Fruit fly (Drosophila melanogaster) whole organism, embryonic: ENCODE data around the gene Desat1.

Experiments
- Abd-B ChIP-seq: fragments of 200-800 bp; sonication (Bioruptor generic); optimal IDR thresholded peaks from 2 replicates; lab custom pipeline; 2018; ENCODE audit warnings: missing biosample characterization, mild to moderate bottlenecking, missing genetic modification characterization, moderate library complexity
- Asciz ChIP-seq: fragments of 200-800 bp; sonication (Bioruptor generic); optimal IDR thresholded peaks from 2 replicates; lab custom pipeline; 2017; ENCODE audit warnings: missing biosample characterization, mild to moderate bottlenecking, missing genetic modification characterization, missing genetic modification reagents
- CG11504 ChIP-seq: fragments of 200-800 bp; sonication (Bioruptor generic); optimal IDR thresholded peaks from 3 replicates; lab custom pipeline; 2019; ENCODE audit warnings: missing biosample characterization, mild to moderate bottlenecking, missing genetic modification characterization, moderate library complexity
- CG11560 ChIP-seq: fragments of 200-800 bp; sonication (Bioruptor generic); IDR thresholded peaks from 3 replicates; pipeline ENCODE4 v1.3.6; 2022; ENCODE audit warnings: missing biosample characterization, missing genetic modification characterization
- CG12155 ChIP-seq: fragments of 200-800 bp; sonication (Bioruptor generic); optimal IDR thresholded peaks from 3 replicates; lab custom pipeline; 2016; ENCODE audit warnings: missing biosample characterization, missing genetic modification characterization
- CG12219 ChIP-seq: fragments of 200-800 bp; sonication (Bioruptor generic); optimal IDR thresholded peaks from 3 replicates; lab custom pipeline; 2018; ENCODE audit warnings: missing biosample characterization, mild to moderate bottlenecking, missing genetic modification characterization
- CG12659 ChIP-seq: fragments of 200-800 bp; sonication (Bioruptor generic); optimal IDR thresholded peaks from 3 replicates; lab custom pipeline; 2017; ENCODE audit warnings: mild to moderate bottlenecking, missing biosample characterization, missing genetic modification reagents, missing genetic modification characterization
- CG13775 ChIP-seq: fragments of 200-800 bp; sonication (Bioruptor generic); optimal IDR thresholded peaks from 3 replicates; lab custom pipeline; 2017; ENCODE audit warnings: missing biosample characterization, mild to moderate bottlenecking, missing genetic modification characterization
- CG15514 ChIP-seq: fragments of 200-800 bp; sonication (Bioruptor generic); optimal IDR thresholded peaks from 3 replicates; lab custom pipeline; 2017; ENCODE audit warnings: missing biosample characterization, missing genetic modification characterization, mild to moderate bottlenecking, moderate library complexity, missing genetic modification reagents
- CG15696 ChIP-seq: fragments of 200-800 bp; sonication (Bioruptor generic); optimal IDR thresholded peaks from 2 replicates; lab custom pipeline; 2019; ENCODE audit warnings: missing biosample characterization, mild to moderate bottlenecking, missing genetic modification characterization, moderate library complexity
- CG17186 ChIP-seq: fragments of 200-800 bp; sonication (Bioruptor generic); optimal IDR thresholded peaks from 3 replicates; lab custom pipeline; 2017; ENCODE audit warnings: missing biosample characterization, missing genetic modification reagents, missing genetic modification characterization
- CG17568 ChIP-seq: fragments of 200-800 bp; sonication (Bioruptor generic); optimal IDR thresholded peaks from 2 replicates; lab custom pipeline; 2018; ENCODE audit warnings: missing biosample characterization, mild to moderate bottlenecking, missing genetic modification characterization, moderate library complexity
- CG17802 ChIP-seq: fragments of 200-800 bp; sonication (Bioruptor generic); optimal IDR thresholded peaks from 2 replicates; lab custom pipeline; 2018; ENCODE audit warnings: missing biosample characterization, mild to moderate bottlenecking, missing genetic modification characterization, moderate library complexity
- CG17912 ChIP-seq: fragments of 200-800 bp; sonication (Bioruptor generic); optimal IDR thresholded peaks from 2 replicates; lab custom pipeline; 2018; ENCODE audit warnings: missing biosample characterization, mild to moderate bottlenecking, missing genetic modification characterization
- CG31441 ChIP-seq: fragments of 200-800 bp; sonication (Bioruptor generic); IDR thresholded peaks from 2 replicates; pipeline ENCODE4 v1.3.6; 2022; ENCODE audit warnings: missing biosample characterization, missing genetic modification characterization
- CG3407 ChIP-seq: fragments of 200-800 bp; sonication (Bioruptor generic); optimal IDR thresholded peaks from 2 replicates; lab custom pipeline; 2018; ENCODE audit warnings: missing biosample characterization, mild to moderate bottlenecking, missing genetic modification characterization
- CG6854 ChIP-seq: fragments of 200-800 bp; sonication (Bioruptor generic); optimal IDR thresholded peaks from 3 replicates; lab custom pipeline; 2017; ENCODE audit warnings: missing biosample characterization, mild to moderate bottlenecking, missing genetic modification characterization
- CG7357 ChIP-seq: fragments of 200-800 bp; sonication (Bioruptor generic); IDR thresholded peaks from 3 replicates; pipeline ENCODE4 v1.3.6; 2022; ENCODE audit warnings: missing biosample characterization, missing genetic modification characterization
- CG8281 ChIP-seq: fragments of 200-800 bp; sonication (Bioruptor generic); optimal IDR thresholded peaks from 2 replicates; lab custom pipeline; 2018; ENCODE audit warnings: missing biosample characterization, mild to moderate bottlenecking, missing genetic modification characterization, moderate library complexity
- CG8478 ChIP-seq: fragments of >200 bp; optimal IDR thresholded peaks from 2 replicates; lab custom pipeline; 2018
- CG9817 ChIP-seq: fragments of 200-800 bp; sonication (Bioruptor generic); optimal IDR thresholded peaks from 2 replicates; lab custom pipeline; 2018; ENCODE audit warnings: missing biosample characterization, mild to moderate bottlenecking, missing genetic modification characterization, moderate library complexity
- CoRest ChIP-seq: fragments of 200-800 bp; sonication (Bioruptor generic); optimal IDR thresholded peaks from 3 replicates; lab custom pipeline; 2018; ENCODE audit warnings: missing biosample characterization, mild to moderate bottlenecking, missing genetic modification characterization, moderate library complexity
- Drgx ChIP-seq: fragments of 200-800 bp; sonication (Bioruptor generic); IDR thresholded peaks from 2 replicates; pipeline ENCODE4 v1.3.6; 2022; ENCODE audit warnings: missing biosample characterization, missing genetic modification characterization
- Elba2 ChIP-seq: fragments of 200-800 bp; sonication (Bioruptor generic); optimal IDR thresholded peaks from 3 replicates; lab custom pipeline; 2016; ENCODE audit warnings: missing biosample characterization, missing genetic modification characterization
- H15 ChIP-seq: fragments of 200-800 bp; sonication (Bioruptor generic); IDR thresholded peaks from 3 replicates; pipeline ENCODE4 v1.3.6; 2022; ENCODE audit warnings: missing biosample characterization, missing genetic modification characterization
- Hmr ChIP-seq: fragments of 200-800 bp; sonication (Bioruptor generic); optimal IDR thresholded peaks from 3 replicates; lab custom pipeline; 2017; ENCODE audit warnings: mild to moderate bottlenecking, missing biosample characterization, missing genetic modification reagents, missing genetic modification characterization
- MBD-R2 ChIP-seq: fragments of 200-800 bp; sonication (Bioruptor generic); IDR thresholded peaks from 2 replicates; pipeline ENCODE4 v1.3.6; 2022; ENCODE audit warnings: missing biosample characterization, missing genetic modification characterization
- Mad ChIP-seq: fragments of 200-800 bp; sonication (Bioruptor generic); optimal IDR thresholded peaks from 2 replicates; lab custom pipeline; 2016; ENCODE audit warnings: missing biosample characterization, missing genetic modification characterization
- Optix ChIP-seq: fragments of 200-800 bp; sonication (Bioruptor generic); IDR thresholded peaks from 3 replicates; pipeline ENCODE4 v1.3.6; 2022; ENCODE audit warnings: missing biosample characterization, missing genetic modification characterization
- Sin3A ChIP-seq: fragments of >200 bp; optimal IDR thresholded peaks from 2 replicates; lab custom pipeline; 2018
- Usf ChIP-seq: fragments of 200-800 bp; sonication (Bioruptor generic); optimal IDR thresholded peaks from 2 replicates; lab custom pipeline; 2017; ENCODE audit warnings: missing genotype, missing biosample characterization, missing genetic modification characterization
- YL-1 ChIP-seq: fragments of 200-800 bp; sonication (Bioruptor generic); optimal IDR thresholded peaks from 3 replicates; lab custom pipeline; 2017; ENCODE audit warnings: missing biosample characterization, mild to moderate bottlenecking, missing genetic modification characterization
- amos ChIP-seq: fragments of 200-800 bp; sonication (Bioruptor generic); IDR thresholded peaks from 2 replicates; pipeline ENCODE4 v1.3.6; 2022; ENCODE audit warnings: missing biosample characterization, missing genetic modification characterization; ENCODE audit not compliant: partially characterized antibody
- ap ChIP-seq: fragments of 200-800 bp; sonication (Bioruptor generic); IDR thresholded peaks from 2 replicates; pipeline ENCODE4 v1.3.6; 2022; ENCODE audit warnings: missing biosample characterization, missing genetic modification characterization
- bcd ChIP-seq: fragments of 200-800 bp; sonication (Bioruptor generic); optimal IDR thresholded peaks from 2 replicates; lab custom pipeline; 2017; ENCODE audit warnings: missing biosample characterization, mild to moderate bottlenecking, missing genetic modification characterization
- ci ChIP-seq: fragments of 200-800 bp; sonication (Bioruptor generic); IDR thresholded peaks from 3 replicates; pipeline ENCODE4 v1.3.6; 2022; ENCODE audit warnings: missing biosample characterization, missing genetic modification characterization
- croc ChIP-seq: fragments of 200-800 bp; sonication (Bioruptor generic); conservative IDR thresholded peaks from 3 replicates; pipeline ENCODE4 v1.3.6; 2022; ENCODE audit warnings: missing biosample characterization, missing genetic modification characterization
- crp ChIP-seq, 2 experiments: fragments of 200-800 bp; sonication (Bioruptor generic); optimal IDR thresholded peaks; 2 replicates in 1 of 2; 3 replicates in 1 of 2; lab custom pipeline; 2017; ENCODE audit warnings: missing biosample characterization in 2 of 2, missing genetic modification characterization in 2 of 2, mild to moderate bottlenecking in 1 of 2, moderate library complexity in 1 of 2
- dysf ChIP-seq: fragments of 200-800 bp; sonication (Bioruptor generic); IDR thresholded peaks from 3 replicates; pipeline ENCODE4 v1.3.6; 2022; ENCODE audit warnings: missing biosample characterization, missing genetic modification characterization
- gcm2 ChIP-seq: fragments of 200-800 bp; sonication (Bioruptor generic); optimal IDR thresholded peaks from 2 replicates; lab custom pipeline; 2016; ENCODE audit warnings: missing biosample characterization, missing genetic modification characterization
- gfzf ChIP-seq: fragments of 200-800 bp; sonication (Bioruptor generic); optimal IDR thresholded peaks from 2 replicates; lab custom pipeline; 2016; ENCODE audit warnings: missing biosample characterization, mild to moderate bottlenecking, missing genetic modification characterization, moderate library complexity
- grau ChIP-seq: fragments of 200-800 bp; optimal IDR thresholded peaks from 3 replicates; lab custom pipeline; 2019; ENCODE audit warnings: missing biosample characterization, mild to moderate bottlenecking, missing genetic modification characterization, moderate library complexity
- hth ChIP-seq: fragments of >200 bp; optimal IDR thresholded peaks from 2 replicates; lab custom pipeline; 2017; ENCODE audit warnings: inconsistent platforms
- insv ChIP-seq, 2 experiments: fragments of 200-800 bp; sonication (Bioruptor generic); optimal IDR thresholded peaks; 3 replicates each; lab custom pipeline; 2016 to 2018; ENCODE audit warnings: missing biosample characterization in 2 of 2, missing genetic modification characterization in 2 of 2
- inv ChIP-seq: fragments of 200-800 bp; sonication (Bioruptor generic); IDR thresholded peaks from 2 replicates; pipeline ENCODE4 v1.3.6; 2022; ENCODE audit warnings: missing biosample characterization, missing genetic modification characterization; ENCODE audit not compliant: partially characterized antibody
- org-1 ChIP-seq: fragments of 200-800 bp; sonication (Bioruptor generic); optimal IDR thresholded peaks from 2 replicates; lab custom pipeline; 2017; ENCODE audit warnings: missing biosample characterization, missing genetic modification characterization
- pita ChIP-seq: fragments of 200-800 bp; sonication (Bioruptor generic); optimal IDR thresholded peaks from 2 replicates; lab custom pipeline; 2017; ENCODE audit warnings: missing biosample characterization, mild to moderate bottlenecking, missing genetic modification characterization
- prd ChIP-seq, 3 experiments: fragments of >200 bp in 2 of 3; fragments of 200-800 bp in 1 of 3; sonication (Bioruptor generic) in 1 of 3; optimal IDR thresholded peaks in 2 of 3; IDR thresholded peaks in 1 of 3; 2 replicates in 2 of 3; 3 replicates in 1 of 3; pipeline versions ENCODE4 v1.3.6 to Lab custom; 2017 to 2022; ENCODE audit warnings: missing biosample characterization in 1 of 3, missing genetic modification characterization in 1 of 3
- sens-2 ChIP-seq: fragments of 200-800 bp; sonication (Bioruptor generic); IDR thresholded peaks from 2 replicates; pipeline ENCODE4 v1.3.6; 2022; ENCODE audit warnings: missing biosample characterization, missing genetic modification characterization
- tna ChIP-seq: fragments of 200-800 bp; sonication (Bioruptor generic); IDR thresholded peaks from 2 replicates; pipeline ENCODE4 v1.3.6; 2022; ENCODE audit warnings: missing biosample characterization, missing genetic modification characterization; ENCODE audit not compliant: partially characterized antibody
- trh ChIP-seq: fragments of 200-800 bp; sonication (Bioruptor generic); optimal IDR thresholded peaks from 2 replicates; lab custom pipeline; 2016; ENCODE audit warnings: missing biosample characterization, missing genetic modification characterization

Desat1 gene

dm6 chr3R:12429120-12429610 lies 10.2 kb upstream of the Desat1 start, which contains the start of the genes CG5641 and CG5245 (continued):
- TF ChIP-seq Abd-B (GFP tag; lab: Kevin White, UChicago), result no peak
- no peak for TF ChIP-seq CG12219 (GFP tag; lab: Kevin White, UChicago)
- TF ChIP-seq CG8478 (lab: Kevin White, UChicago), result no peak
- TF ChIP-seq bcd (GFP tag; lab: Kevin White, UChicago), result no peak
- TF ChIP-seq CG8281, result no peak
- peak in 1 of 2 experiments; percentile 0 for TF ChIP-seq insv (GFP tag; optimal IDR thresholded peaks at IDR 0.05; lab: Kevin White, UChicago)
- no peak for TF ChIP-seq inv (GFP tag; lab: Robert Waterston, UW)
- no peak for TF ChIP-seq CG11560 (tag; lab: Robert Waterston, UW)
- no peak for TF ChIP-seq Mad
- TF ChIP-seq crp (GFP tag; optimal IDR thresholded peaks at IDR 0.05; lab: Kevin White, UChicago), result no peak
- TF ChIP-seq sens-2 (GFP tag; lab: Robert Waterston, UW), result no peak
- TF ChIP-seq CG15696 (tag; lab: Kevin White, UChicago), result no peak
- TF ChIP-seq ci (GFP tag; lab: Robert Waterston, UW), result no peak
- TF ChIP-seq prd (optimal IDR thresholded peaks at IDR 0.05; lab: Kevin White, UChicago), result no peak
- no peak for TF ChIP-seq prd (GFP tag; IDR thresholded peaks at IDR 0.05; lab: Robert Waterston, UW)
- TF ChIP-seq gfzf (GFP tag; lab: Kevin White, UChicago), result peak; percentile 85
- no peak for TF ChIP-seq Optix (GFP tag; lab: Robert Waterston, UW)
- TF ChIP-seq CG12659 (GFP tag; lab: Kevin White, UChicago), result peak; percentile 22
- peak; percentile 57 for TF ChIP-seq CG15514 (GFP tag; lab: Kevin White, UChicago)
- no peak for TF ChIP-seq pita (GFP tag; lab: Kevin White, UChicago)
- peak; percentile 70 for TF ChIP-seq MBD-R2 (GFP tag; lab: Robert Waterston, UW)
- no peak for TF ChIP-seq CG17802 (tag; lab: Kevin White, UChicago)
- no peak for TF ChIP-seq CG17912 (GFP tag; lab: Kevin White, UChicago)
- no peak for TF ChIP-seq CG13775
- TF ChIP-seq CG12155 (GFP tag; lab: Kevin White, UChicago), result no peak
- TF ChIP-seq CG7357 (GFP tag; lab: Robert Waterston, UW), result no peak
- TF ChIP-seq Elba2, result no peak
- no peak for TF ChIP-seq dysf (GFP tag; lab: Robert Waterston, UW)
- TF ChIP-seq CG3407, result no peak
- TF ChIP-seq tna (GFP tag; lab: Robert Waterston, UW), result no peak
- no peak for TF ChIP-seq H15 (GFP tag; lab: Robert Waterston, UW)
- no peak for TF ChIP-seq org-1
- no peak for TF ChIP-seq croc (GFP tag; lab: Robert Waterston, UW)
- TF ChIP-seq amos (GFP tag; lab: Robert Waterston, UW), result no peak
- TF ChIP-seq grau (tag; lab: Kevin White, UChicago), result no peak
- no peak for TF ChIP-seq gcm2 (GFP tag; lab: Kevin White, UChicago)
- TF ChIP-seq Drgx (GFP tag; lab: Robert Waterston, UW), result no peak
- no peak for TF ChIP-seq CG9817 (tag; lab: Kevin White, UChicago)
- TF ChIP-seq CoRest (tag; lab: Kevin White, UChicago), result peak; percentile 12
- TF ChIP-seq Sin3A (lab: Kevin White, UChicago), result peak; percentile 34
- TF ChIP-seq CG17568 (GFP tag; lab: Kevin White, UChicago), result no peak
- TF ChIP-seq ap, result no peak
- no peak for TF ChIP-seq hth (lab: Kevin White, UChicago)
- TF ChIP-seq Usf, result no peak
- TF ChIP-seq CG17186 (GFP tag; lab: Kevin White, UChicago), result no peak
- TF ChIP-seq Asciz, result no peak
- TF ChIP-seq YL-1 (GFP tag; lab: Kevin White, UChicago), result peak; percentile 23
- TF ChIP-seq trh (GFP tag; lab: Kevin White, UChicago), result no peak
- no peak for TF ChIP-seq CG11504
- TF ChIP-seq CG31441 (GFP tag; lab: Robert Waterston, UW), result no peak
- TF ChIP-seq CG6854 (GFP tag; lab: Kevin White, UChicago), result no peak
- TF ChIP-seq Hmr (GFP tag; lab: Kevin White, UChicago), result no peak
